Worm (Caenorhabditis elegans) whole organism, early embryonic: ENCODE data around the gene phy-4.

ENCODE experiments used
- B0310.2 ChIP-seq: sonication (generic microtip); optimal IDR thresholded peaks from 2 replicates; lab custom pipeline; 2016; ENCODE audit warnings: mild to moderate bottlenecking, missing genetic modification characterization, missing compliant biosample characterization
- F13C5.2 ChIP-seq: sonication (generic microtip); optimal IDR thresholded peaks from 2 replicates; lab custom pipeline; 2017; ENCODE audit warnings: mild to moderate bottlenecking, missing genetic modification characterization, inconsistent platforms, missing compliant biosample characterization
- aly-1 ChIP-seq: sonication (generic microtip); optimal IDR thresholded peaks from 2 replicates; lab custom pipeline; 2016; ENCODE audit warnings: missing genetic modification characterization, missing compliant biosample characterization
- ama-1 ChIP-seq: fragments of 150-350 bp; optimal IDR thresholded peaks from 2 replicates; lab custom pipeline; 2014
- ceh-13 ChIP-seq: fragments of 200-800 bp; sonication (Bioruptor generic); optimal IDR thresholded peaks from 2 replicates; lab custom pipeline; 2018; ENCODE audit warnings: mild to moderate bottlenecking, missing genetic modification characterization, missing compliant biosample characterization
- ceh-36 ChIP-seq: sonication (generic microtip); optimal IDR thresholded peaks from 2 replicates; lab custom pipeline; 2016; ENCODE audit warnings: missing genetic modification characterization, inconsistent platforms, missing compliant biosample characterization
- ets-7 ChIP-seq: sonication (generic microtip); optimal IDR thresholded peaks from 2 replicates; lab custom pipeline; 2016; ENCODE audit warnings: missing genotype, missing genetic modification characterization, missing compliant biosample characterization
- flt-1 ChIP-seq: fragments of 200-800 bp; sonication (Bioruptor generic); IDR thresholded peaks from 2 replicates; pipeline ENCODE4 v1.3.6; 2022; ENCODE audit warnings: missing genetic modification characterization, missing compliant biosample characterization
- hmbx-1 ChIP-seq: sonication (generic microtip); optimal IDR thresholded peaks from 2 replicates; lab custom pipeline; 2016; ENCODE audit warnings: mild to moderate bottlenecking, missing genetic modification characterization, missing compliant biosample characterization
- hmg-4 ChIP-seq: fragments of 200-800 bp; sonication (Bioruptor generic); optimal IDR thresholded peaks from 2 replicates; lab custom pipeline; 2018; ENCODE audit warnings: mild to moderate bottlenecking, missing genetic modification characterization, missing compliant biosample characterization
- hnd-1 ChIP-seq: sonication (generic microtip); optimal IDR thresholded peaks from 2 replicates; lab custom pipeline; 2016; ENCODE audit warnings: missing genetic modification characterization, missing compliant biosample characterization
- pes-1 ChIP-seq: fragments of 200-800 bp; sonication (Bioruptor generic); IDR thresholded peaks from 2 replicates; pipeline ENCODE4 v1.3.6; 2022; ENCODE audit warnings: missing genetic modification reagents, missing genetic modification characterization, missing compliant biosample characterization
- scrt-1 ChIP-seq: fragments of 200-800 bp; sonication (Bioruptor generic); IDR thresholded peaks from 2 replicates; pipeline ENCODE4 v1.3.6; 2022; ENCODE audit warnings: missing genetic modification characterization, missing compliant biosample characterization
- sea-1 ChIP-seq: fragments of 200-800 bp; sonication (Bioruptor generic); conservative IDR thresholded peaks from 2 replicates; pipeline ENCODE4 v1.3.6; 2022; ENCODE audit warnings: missing genetic modification characterization, missing compliant biosample characterization
- tbx-11 ChIP-seq: fragments of 200-800 bp; sonication (Bioruptor generic); IDR thresholded peaks from 2 replicates; pipeline ENCODE4 v1.3.6; 2022; ENCODE audit warnings: missing genetic modification characterization, missing compliant biosample characterization
- tbx-37 ChIP-seq: fragments of 200-800 bp; sonication (Bioruptor generic); conservative IDR thresholded peaks from 2 replicates; pipeline ENCODE4 v1.3.6; 2022; ENCODE audit warnings: missing genetic modification reagents, missing genetic modification characterization, missing compliant biosample characterization
- tra-4 ChIP-seq: sonication (generic microtip); optimal IDR thresholded peaks from 2 replicates; lab custom pipeline; 2017; ENCODE audit warnings: missing genetic modification characterization, missing compliant biosample characterization

Gene phy-4

ce11 chrV:19526197-19526596, 12.7 kb upstream of the phy-4 start:
- TF ChIP-seq sea-1 (GFP tag; lab: Robert Waterston, UW) (no peak), B0310.2 (tag; lab: Kevin White, UChicago) (no peak), ceh-36 (tag; lab: Kevin White, UChicago) (no peak), hnd-1 (tag; lab: Kevin White, UChicago) (no peak), tbx-37 (GFP tag; lab: Robert Waterston, UW) (no peak), hmg-4 (GFP tag; lab: Kevin White, UChicago) (no peak), ets-7 (no peak), tbx-11 (GFP tag; lab: Robert Waterston, UW) (no peak), ama-1 (lab: Kevin White, UChicago) (no peak), flt-1 (GFP tag; lab: Robert Waterston, UW) (no peak), aly-1 (tag; lab: Kevin White, UChicago) (no peak), tra-4 (tag; lab: Kevin White, UChicago) (no peak), ceh-13 (GFP tag; lab: Kevin White, UChicago) (no peak), pes-1 (GFP tag; lab: Robert Waterston, UW) (no peak)

- no peak for TF ChIP-seq tbx-37 (GFP tag; lab: Robert Waterston, UW)
Measured at ce11 chrV:19524569-19524968, 11.1 kb upstream of the phy-4 start.

- TF ChIP-seq F13C5.2 (peak; percentile 62), pes-1 (GFP tag; lab: Robert Waterston, UW) (peak; percentile 61; the same call in 1 of the 2 replicates), ceh-36 (tag; lab: Kevin White, UChicago) (peak; percentile 68), flt-1 (GFP tag; lab: Robert Waterston, UW) (no peak; the same call in 1 of the 2 replicates), aly-1 (tag; lab: Kevin White, UChicago) (no peak), hmbx-1 (tag; lab: Kevin White, UChicago) (peak; percentile 61), tra-4 (tag; lab: Kevin White, UChicago) (no peak), hnd-1 (tag; lab: Kevin White, UChicago) (peak; percentile 30), sea-1 (GFP tag; lab: Robert Waterston, UW) (peak; percentile 85), ama-1 (lab: Kevin White, UChicago) (peak; percentile 99), tbx-11 (GFP tag; lab: Robert Waterston, UW) (peak; percentile 70), tbx-37 (GFP tag; lab: Robert Waterston, UW) (no peak), B0310.2 (tag; lab: Kevin White, UChicago) (peak; percentile 60), ets-7 (no peak), scrt-1 (GFP tag; lab: Robert Waterston, UW) (peak; percentile 62; the same call in 1 of the 2 replicates), hmg-4 (GFP tag; lab: Kevin White, UChicago) (peak; percentile 95), ceh-13 (GFP tag; lab: Kevin White, UChicago) (peak; percentile 52)
Measured at ce11 chrV:19522551-19523137, 9.2 kb upstream of the phy-4 start.

- TF ChIP-seq sea-1 (GFP tag; lab: Robert Waterston, UW) = peak; percentile 51; the same call in 1 of the 2 replicates
- no peak for TF ChIP-seq hmg-4 (GFP tag; lab: Kevin White, UChicago)
- no peak for TF ChIP-seq B0310.2 (tag; lab: Kevin White, UChicago)
- TF ChIP-seq flt-1 (GFP tag; lab: Robert Waterston, UW) = 0 out of 2 replicates have a peak, but pooled peaks have one; percentile 25
- TF ChIP-seq pes-1 (GFP tag; lab: Robert Waterston, UW) = peak; percentile 44; the same call in 1 of the 2 replicates
Measured at ce11 chrV:19521351-19522278, 8.2 kb upstream of the phy-4 start.

- peak; percentile 81 for TF ChIP-seq ama-1 (lab: Kevin White, UChicago)
- no peak for TF ChIP-seq hnd-1 (tag; lab: Kevin White, UChicago)
- no peak for TF ChIP-seq tbx-37 (GFP tag; lab: Robert Waterston, UW)
- no peak for TF ChIP-seq flt-1 (GFP tag; lab: Robert Waterston, UW)
- TF ChIP-seq ets-7 = no peak
- TF ChIP-seq ceh-13 (GFP tag; lab: Kevin White, UChicago) = no peak
- no peak for TF ChIP-seq aly-1 (tag; lab: Kevin White, UChicago)
- no peak for TF ChIP-seq B0310.2 (tag; lab: Kevin White, UChicago)
Measured at ce11 chrV:19520597-19521322, 7.3 kb upstream of the phy-4 start.

ce11 chrV:19520130-19520529, 6.7 kb upstream of the phy-4 start:
- TF ChIP-seq ama-1 (lab: Kevin White, UChicago) (peak; percentile 33), ceh-36 (tag; lab: Kevin White, UChicago) (no peak)

- TF ChIP-seq ceh-36 (tag; lab: Kevin White, UChicago) (no peak), ama-1 (lab: Kevin White, UChicago) (peak; percentile 90), hnd-1 (tag; lab: Kevin White, UChicago) (peak; percentile 18), ceh-13 (GFP tag; lab: Kevin White, UChicago) (no peak), flt-1 (GFP tag; lab: Robert Waterston, UW) (no peak), tbx-11 (GFP tag; lab: Robert Waterston, UW) (no peak), scrt-1 (GFP tag; lab: Robert Waterston, UW) (no peak), B0310.2 (tag; lab: Kevin White, UChicago) (no peak), F13C5.2 (no peak), ets-7 (no peak), hmg-4 (GFP tag; lab: Kevin White, UChicago) (no peak), pes-1 (GFP tag; lab: Robert Waterston, UW) (no peak), sea-1 (GFP tag; lab: Robert Waterston, UW) (peak; percentile 77), hmbx-1 (tag; lab: Kevin White, UChicago) (no peak), tra-4 (tag; lab: Kevin White, UChicago) (no peak), aly-1 (tag; lab: Kevin White, UChicago) (no peak), tbx-37 (GFP tag; lab: Robert Waterston, UW) (no peak)
Measured at ce11 chrV:19519511-19519934, 6.1 kb upstream of the phy-4 start.
